Worm (Caenorhabditis elegans) whole organism, late embryonic: Measurements from ENCODE around the gene C50F7.9.

ENCODE experiments used
- F13H6.1 ChIP-seq: sonication (generic microtip); optimal IDR thresholded peaks from 2 replicates; lab custom pipeline; 2016; ENCODE audit warnings: missing genetic modification characterization, missing compliant biosample characterization
- K09A11.1 ChIP-seq: sonication (generic microtip); optimal IDR thresholded peaks from 2 replicates; lab custom pipeline; 2017; ENCODE audit warnings: antibody characterized with exemption, mild to moderate bottlenecking, missing genetic modification characterization, missing compliant biosample characterization; ENCODE audit not compliant: insufficient read depth
- ama-1 ChIP-seq: fragments of 150-350 bp; optimal IDR thresholded peaks from 2 replicates; lab custom pipeline; 2014
- dmd-4 ChIP-seq: sonication (generic microtip); optimal IDR thresholded peaks from 2 replicates; lab custom pipeline; 2016; ENCODE audit warnings: borderline replicate concordance, missing genetic modification characterization, missing compliant biosample characterization
- fax-1 ChIP-seq: sonication (generic microtip); optimal IDR thresholded peaks from 2 replicates; lab custom pipeline; 2016; ENCODE audit warnings: missing genotype, missing genetic modification characterization, missing compliant biosample characterization
- hlh-6 ChIP-seq: sonication (generic microtip); optimal IDR thresholded peaks from 2 replicates; lab custom pipeline; 2016; ENCODE audit warnings: missing genotype, missing genetic modification characterization, missing compliant biosample characterization
- nhr-232 ChIP-seq: sonication (generic microtip); optimal IDR thresholded peaks from 2 replicates; lab custom pipeline; 2016; ENCODE audit warnings: missing genetic modification characterization, missing compliant biosample characterization
- pha-4 ChIP-seq: fragments of 150-350 bp; optimal IDR thresholded peaks from 2 replicates; lab custom pipeline; 2018; ENCODE audit warnings: missing biosample characterization, missing genetic modification reagents, missing genetic modification characterization
- pqm-1 ChIP-seq: sonication (generic microtip); optimal IDR thresholded peaks from 2 replicates; lab custom pipeline; 2016; ENCODE audit warnings: missing genetic modification characterization, missing compliant biosample characterization

- TF ChIP-seq ama-1 (lab: Kevin White, UChicago): no peak
- TF ChIP-seq K09A11.1 (tag; lab: Kevin White, UChicago): no peak
- no peak for TF ChIP-seq F13H6.1 (tag; lab: Kevin White, UChicago)
- TF ChIP-seq pha-4 (tag; lab: Kevin White, UChicago): no peak
- no peak for TF ChIP-seq dmd-4 (tag; lab: Kevin White, UChicago)
- no peak for TF ChIP-seq nhr-232 (tag; lab: Kevin White, UChicago)
- TF ChIP-seq hlh-6 (tag; lab: Kevin White, UChicago): no peak
- no peak for TF ChIP-seq fax-1
- no peak for TF ChIP-seq pqm-1 (tag; lab: Kevin White, UChicago)
These were observed 11.7 kb upstream of the C50F7.9 start, which contains the start of gene npr-35 for ce11 chrIV:7743539-7743938.
